Worm (Caenorhabditis elegans): ENCODE results near the gene fbxa-82.

Gene fbxa-82

ce11 chrV:15071015-15071810 lies 18.9 kb upstream of the fbxa-82 start, which contains the start of gene unc-76 (continued):
- TF ChIP-seq mes-2 (tag; optimal IDR thresholded peaks at IDR 0.05; ENCODE audit: poor library complexity, severe bottlenecking) (peak; percentile 48), ctbp-1 (GFP tag; IDR thresholded peaks at IDR 0.05) (peak; percentile 72), ceh-62 (tag; optimal IDR thresholded peaks at IDR 0.05) (no peak), sdz-12 (GFP tag; optimal IDR thresholded peaks at IDR 0.05) (no peak), snpc-4 (tag; optimal IDR thresholded peaks at IDR 0.05) (no peak), zip-2 (tag; optimal IDR thresholded peaks at IDR 0.05) (no peak), T26A8.4 (GFP tag; IDR thresholded peaks at IDR 0.05) (peak; percentile 41; the same call in 1 of the 2 replicates), daf-12 (tag; optimal IDR thresholded peaks at IDR 0.05) (no peak), jun-1 (tag; optimal IDR thresholded peaks at IDR 0.05) (no peak), unc-39 (tag; optimal IDR thresholded peaks at IDR 0.05) (no peak), daf-19 (GFP tag; conservative IDR thresholded peaks at IDR 0.05) (no peak), lin-15B (tag; optimal IDR thresholded peaks at IDR 0.05) (no peak), hlh-11 (tag; optimal IDR thresholded peaks at IDR 0.05) (peak; percentile 68), Y48G9A.11 (GFP tag; IDR thresholded peaks at IDR 0.05) (no peak), pqm-1 (tag; optimal IDR thresholded peaks at IDR 0.05) (no peak), nhr-77 (tag; optimal IDR thresholded peaks at IDR 0.05) (no peak), lin-38 (GFP tag; IDR thresholded peaks at IDR 0.05) (peak; percentile 21; the same call in 1 of the 2 replicates), lsy-2 (tag; optimal IDR thresholded peaks at IDR 0.05) (peak; percentile 42 to 76), lin-13 (GFP tag; optimal IDR thresholded peaks at IDR 0.05) (peak; percentile 55), nhr-28 (tag; optimal IDR thresholded peaks at IDR 0.05) (peak; percentile 55), rbr-2 (tag; optimal IDR thresholded peaks at IDR 0.05) (peak; percentile 92), Y5F2A.4 (GFP tag; optimal IDR thresholded peaks at IDR 0.05) (no peak), ceh-32 (tag; optimal IDR thresholded peaks at IDR 0.05; ENCODE audit: poor library complexity) (no peak), hif-1 (tag; optimal IDR thresholded peaks at IDR 0.05) (peak in 1 of 2 experiments; percentile 47), unc-62 (GFP tag; optimal IDR thresholded peaks at IDR 0.05 in 1 of 2) (peak in 1 of 2 experiments; percentile 98), unc-62 (tag; optimal IDR thresholded peaks at IDR 0.05) (no peak), daf-8 (GFP tag; IDR thresholded peaks at IDR 0.05) (no peak), fkh-10 (GFP tag; optimal IDR thresholded peaks at IDR 0.05) (peak; percentile 92), daf-16 (GFP tag; optimal IDR thresholded peaks at IDR 0.05) (peak in 1 of 2 experiments; percentile 23), daf-16 (tag; optimal IDR thresholded peaks at IDR 0.05) (peak; percentile 8), nhr-48 (tag; optimal IDR thresholded peaks at IDR 0.05) (no peak), nhr-76 (tag; optimal IDR thresholded peaks at IDR 0.05) (no peak), ztf-7 (tag; optimal IDR thresholded peaks at IDR 0.05) (no peak), F49E8.2 (tag; optimal IDR thresholded peaks at IDR 0.05; ENCODE audit: borderline replicate concordance) (no peak), nhr-11 (tag; optimal IDR thresholded peaks at IDR 0.05) (peak; percentile 72), egl-43 (GFP tag; IDR thresholded peaks at IDR 0.05) (peak; percentile 38; the same call in 1 of the 2 replicates)

- TF ChIP-seq tra-1 (GFP tag; IDR thresholded peaks at IDR 0.05) (no peak), fkh-10 (GFP tag; optimal IDR thresholded peaks at IDR 0.05) (peak; percentile 14), nhr-6 (tag; optimal IDR thresholded peaks at IDR 0.05) (no peak), nhr-42 (GFP tag; IDR thresholded peaks at IDR 0.05) (no peak), lsy-2 (tag; optimal IDR thresholded peaks at IDR 0.05) (peak in 1 of 2 experiments; percentile 61)
Measured at ce11 chrV:15069435-15069985, 17.2 kb upstream of the fbxa-82 start.

Data from whole organism, L4 larva.